Fruit fly (Drosophila melanogaster): ENCODE results near the gene Sfp24Ba.

Gene Sfp24Ba

DNA sequence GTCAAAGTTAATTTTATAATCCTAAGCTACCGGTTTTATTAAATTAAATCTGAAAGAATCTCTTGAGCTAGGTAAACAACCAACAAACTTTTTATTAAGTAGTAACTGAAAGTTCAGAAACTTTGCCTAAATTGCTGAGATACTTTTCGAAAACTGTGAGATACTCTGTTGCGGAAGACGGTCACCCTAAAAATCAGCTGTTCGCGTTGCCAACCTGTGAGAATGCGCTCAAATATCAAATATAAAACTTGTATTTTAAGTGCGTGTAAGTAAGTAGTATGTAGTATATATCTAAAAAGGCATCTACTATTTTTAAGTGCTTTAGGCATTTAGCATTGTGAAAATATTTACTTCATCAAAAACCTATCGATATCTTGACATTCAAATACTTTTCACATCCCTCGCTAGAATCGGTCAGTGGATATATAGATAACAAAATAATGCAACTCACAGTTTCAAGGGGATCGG is 44.6 kb upstream of the Sfp24Ba start, which contains the start of the genes CG31955 and CG2818 (continued):
- no peak for TF ChIP-seq unpg (GFP tag; optimal IDR thresholded peaks at IDR 0.05)
- TF ChIP-seq CG4328 (GFP tag; optimal IDR thresholded peaks at IDR 0.05), result no peak
- no peak for TF ChIP-seq CG4360 (GFP tag; IDR thresholded peaks at IDR 0.05)
- no peak for TF ChIP-seq tgo (GFP tag; IDR thresholded peaks at IDR 0.05)
- no peak for TF ChIP-seq toy (GFP tag; IDR thresholded peaks at IDR 0.05)
- TF ChIP-seq Adf1 (GFP tag; IDR thresholded peaks at IDR 0.05), result 0 out of 2 replicates have a peak, but pooled peaks have one; percentile 5
- TF ChIP-seq CG16815 (GFP tag; optimal IDR thresholded peaks at IDR 0.05), result no peak
- no peak for TF ChIP-seq en (GFP tag; optimal IDR thresholded peaks at IDR 0.05)
- no peak for TF ChIP-seq CG12236 (GFP tag; optimal IDR thresholded peaks at IDR 0.05)
- peak; percentile 70 for TF ChIP-seq Med (GFP tag)
- no peak for TF ChIP-seq CG4282 (GFP tag; optimal IDR thresholded peaks at IDR 0.05)
- no peak for TF ChIP-seq ttk (GFP tag; IDR thresholded peaks at IDR 0.05)
- no peak for TF ChIP-seq CG14014 (GFP tag; IDR thresholded peaks at IDR 0.05)
- TF ChIP-seq CG4820 (GFP tag; optimal IDR thresholded peaks at IDR 0.05), result no peak
- no peak for TF ChIP-seq HmgD (GFP tag; optimal IDR thresholded peaks at IDR 0.05)
- no peak for TF ChIP-seq NFAT (GFP tag; IDR thresholded peaks at IDR 0.05)
- no peak for TF ChIP-seq gem (tag; optimal IDR thresholded peaks at IDR 0.05)
- TF ChIP-seq lbe (GFP tag; optimal IDR thresholded peaks at IDR 0.05), result no peak
- no peak for TF ChIP-seq CG8089 (GFP tag; optimal IDR thresholded peaks at IDR 0.05)
- no peak for TF ChIP-seq CG7928 (GFP tag; optimal IDR thresholded peaks at IDR 0.05)
- TF ChIP-seq Sox100B (GFP tag; optimal IDR thresholded peaks at IDR 0.05), result no peak
- no peak for TF ChIP-seq ewg (GFP tag; optimal IDR thresholded peaks at IDR 0.05)
- peak; percentile 82 for TF ChIP-seq Dll (GFP tag; IDR thresholded peaks at IDR 0.05; ENCODE audit: partially characterized antibody)
- no peak for TF ChIP-seq tin (GFP tag; optimal IDR thresholded peaks at IDR 0.05)
- TF ChIP-seq CG30431 (GFP tag; optimal IDR thresholded peaks at IDR 0.05), result no peak
- no peak for TF ChIP-seq sc (optimal IDR thresholded peaks at IDR 0.05)
- no peak for TF ChIP-seq sc (GFP tag; optimal IDR thresholded peaks at IDR 0.05)
- TF ChIP-seq Dip2 (GFP tag; IDR thresholded peaks at IDR 0.05), result no peak
- TF ChIP-seq Pdp1 (GFP tag; optimal IDR thresholded peaks at IDR 0.05), result no peak
- no peak for TF ChIP-seq bigmax (GFP tag; optimal IDR thresholded peaks at IDR 0.05)
- TF ChIP-seq CG17328 (GFP tag; IDR thresholded peaks at IDR 0.05), result no peak
- no peak for TF ChIP-seq CG11093 (GFP tag; IDR thresholded peaks at IDR 0.05)
- no peak for TF ChIP-seq Hmr (GFP tag; optimal IDR thresholded peaks at IDR 0.05)
- TF ChIP-seq Dip3 (GFP tag; optimal IDR thresholded peaks at IDR 0.05), result no peak
- TF ChIP-seq btn (GFP tag; optimal IDR thresholded peaks at IDR 0.05), result no peak
- TF ChIP-seq tll (GFP tag; optimal IDR thresholded peaks at IDR 0.05), result no peak
- no peak for TF ChIP-seq gt (GFP tag; IDR thresholded peaks at IDR 0.05)
- TF ChIP-seq CG7372 (GFP tag; IDR thresholded peaks at IDR 0.05), result no peak
- TF ChIP-seq dati (GFP tag; IDR thresholded peaks at IDR 0.05), result no peak
- peak; percentile 63 for TF ChIP-seq sens (GFP tag)
- peak; percentile 85 for TF ChIP-seq sna (GFP tag; IDR thresholded peaks at IDR 0.05; ENCODE audit: partially characterized antibody)
- TF ChIP-seq zf30C (GFP tag; optimal IDR thresholded peaks at IDR 0.05), result no peak
- TF ChIP-seq Antp (GFP tag; optimal IDR thresholded peaks at IDR 0.05), result no peak
- TF ChIP-seq nmo (GFP tag; optimal IDR thresholded peaks at IDR 0.05), result peak; percentile 32
- TF ChIP-seq croc (GFP tag; conservative IDR thresholded peaks at IDR 0.05), result no peak
- TF ChIP-seq p53 (GFP tag; optimal IDR thresholded peaks at IDR 0.05), result no peak
- TF ChIP-seq CG18262 (tag; optimal IDR thresholded peaks at IDR 0.05), result no peak
- no peak for TF ChIP-seq CG8281 (tag; optimal IDR thresholded peaks at IDR 0.05)
- no peak for TF ChIP-seq nom (GFP tag; optimal IDR thresholded peaks at IDR 0.05)
- TF ChIP-seq CG32532 (GFP tag; IDR thresholded peaks at IDR 0.05), result no peak
- no peak for TF ChIP-seq tio (GFP tag; optimal IDR thresholded peaks at IDR 0.05)
- TF ChIP-seq CG15601 (tag; optimal IDR thresholded peaks at IDR 0.05), result no peak
